Worm (Caenorhabditis elegans) whole organism, L1 larva: ENCODE data around the gene elo-1.
A peak's percentile ranks its signal among the peaks of the same experiment; 100 is the strongest.

Experiments used
- dpl-1 ChIP-seq, 3 experiments: fragments of 150-350 bp in 2 of 3; sonication (generic microtip) in 1 of 3; optimal IDR thresholded peaks; 2 replicates each; lab custom pipeline; 2014 to 2017; ENCODE audit warnings: missing biosample characterization in 3 of 3, missing genetic modification characterization in 3 of 3, missing genetic modification reagents in 3 of 3
- elt-2 ChIP-seq: sonication (generic microtip); optimal IDR thresholded peaks from 2 replicates; lab custom pipeline; 2016; ENCODE audit warnings: missing genetic modification characterization, mild to moderate bottlenecking, inconsistent platforms, missing compliant biosample characterization, missing genetic modification reagents
- elt-3 ChIP-seq, 6 experiments: fragments of 150-350 bp in 1 of 6; sonication (generic microtip); optimal IDR thresholded peaks; 2 replicates each; lab custom pipeline; 2017 to 2018; ENCODE audit warnings: missing biosample characterization in 6 of 6, missing genetic modification characterization in 6 of 6, inconsistent platforms in 1 of 6
- fkh-10 ChIP-seq: sonication (generic microtip); optimal IDR thresholded peaks from 2 replicates; lab custom pipeline; 2017; ENCODE audit warnings: missing biosample characterization, missing genetic modification reagents, missing genetic modification characterization
- lin-13 ChIP-seq: fragments of 150-350 bp; optimal IDR thresholded peaks from 2 replicates; lab custom pipeline; 2014; ENCODE audit warnings: missing biosample characterization, missing genetic modification reagents, missing genetic modification characterization
- lin-14 ChIP-seq: fragments of 200-800 bp; sonication (Bioruptor generic); optimal IDR thresholded peaks from 2 replicates; lab custom pipeline; 2018; ENCODE audit warnings: mild to moderate bottlenecking, missing genetic modification characterization, moderate library complexity, missing compliant biosample characterization
- lin-39 ChIP-seq: fragments of 150-350 bp; optimal IDR thresholded peaks from 2 replicates; lab custom pipeline; 2014; ENCODE audit warnings: missing biosample characterization, missing genetic modification reagents, missing genetic modification characterization
- mdl-1 ChIP-seq, 2 experiments: fragments of 150-350 bp; optimal IDR thresholded peaks; 2 replicates each; lab custom pipeline; 2014 to 2017; ENCODE audit warnings: missing biosample characterization in 2 of 2, missing genetic modification characterization in 2 of 2, inconsistent platforms in 1 of 2
- nhr-28 ChIP-seq: fragments of 150-350 bp; optimal IDR thresholded peaks from 2 replicates; lab custom pipeline; 2014; ENCODE audit warnings: missing biosample characterization, missing genetic modification characterization
- snpc-4 ChIP-seq: fragments of 150-350 bp; optimal IDR thresholded peaks from 2 replicates; lab custom pipeline; 2014; ENCODE audit warnings: missing biosample characterization, missing genetic modification characterization
- sptf-1 ChIP-seq: fragments of 150-350 bp; optimal IDR thresholded peaks from 2 replicates; lab custom pipeline; 2014; ENCODE audit warnings: missing biosample characterization, missing genetic modification characterization

DNA sequence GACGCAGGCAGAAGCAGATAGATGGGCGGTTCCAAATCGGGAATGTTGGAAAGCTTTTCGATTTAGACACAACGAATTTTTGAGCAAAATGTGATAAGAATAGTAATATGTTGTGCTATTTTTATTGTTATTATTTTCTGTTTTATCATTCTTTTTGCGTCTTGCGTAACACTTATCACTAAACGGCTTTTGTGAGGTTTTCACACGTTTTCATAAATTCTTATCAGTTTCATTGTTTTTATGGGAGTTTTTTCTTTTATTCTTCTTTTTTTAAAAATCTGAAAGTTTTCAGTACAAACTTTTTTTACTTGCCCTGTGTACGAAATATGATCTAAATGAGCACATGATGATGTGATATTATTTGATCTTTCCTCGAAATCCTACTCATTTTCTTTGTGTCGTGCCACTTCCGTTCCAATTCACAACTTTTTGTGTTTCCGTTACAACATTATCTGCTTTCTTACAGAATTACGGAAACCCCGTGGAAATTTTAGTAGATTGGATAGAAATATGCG, 14.2 kb downstream of the elo-1 start, which contains the start of gene fbl-1:
- TF ChIP-seq elt-3 (tag; optimal IDR thresholded peaks at IDR 0.05; lab: Kevin White, UChicago) (no peak), mdl-1 (tag; optimal IDR thresholded peaks at IDR 0.05; lab: Kevin White, UChicago) (no peak), dpl-1 (GFP tag; optimal IDR thresholded peaks at IDR 0.05; lab: Kevin White, UChicago) (no peak), nhr-28 (no peak), snpc-4 (tag; lab: Kevin White, UChicago) (no peak), fkh-10 (GFP tag; lab: Kevin White, UChicago) (no peak), lin-39 (no peak), lin-13 (GFP tag; lab: Kevin White, UChicago) (no peak), lin-14 (GFP tag; lab: Kevin White, UChicago) (no peak), elt-2 (tag; lab: Kevin White, UChicago) (peak; percentile 93), sptf-1 (tag; lab: Kevin White, UChicago) (no peak)
